Fruit fly (Drosophila melanogaster) whole organism, embryonic: Measurements from ENCODE around the gene Ing3.

Source experiments
- Adf1 ChIP-seq: fragments of 200-800 bp; sonication (Bioruptor generic); IDR thresholded peaks from 2 replicates; pipeline ENCODE4 v1.3.6; 2022; ENCODE audit warnings: missing biosample characterization, missing genetic modification characterization
- Atf6 ChIP-seq: fragments of 200-800 bp; sonication (Bioruptor generic); IDR thresholded peaks from 2 replicates; pipeline ENCODE4 v1.3.6; 2022; ENCODE audit warnings: missing biosample characterization, missing genetic modification characterization
- Blimp-1 ChIP-seq: fragments of 200-800 bp; sonication (Bioruptor generic); optimal IDR thresholded peaks from 3 replicates; lab custom pipeline; 2018; ENCODE audit warnings: missing biosample characterization, missing genetic modification characterization, mild to moderate bottlenecking, moderate library complexity, missing genetic modification reagents
- C15 ChIP-seq: fragments of 200-800 bp; sonication (Bioruptor generic); IDR thresholded peaks from 3 replicates; pipeline ENCODE4 v1.3.6; 2022; ENCODE audit warnings: missing biosample characterization, missing genetic modification characterization
- CG1024 ChIP-seq: fragments of 200-800 bp; sonication (Bioruptor generic); IDR thresholded peaks from 2 replicates; pipeline ENCODE4 v1.3.6; 2022; ENCODE audit warnings: missing biosample characterization, missing genetic modification characterization
- CG10321 ChIP-seq: fragments of 200-800 bp; sonication (Bioruptor generic); IDR thresholded peaks from 2 replicates; pipeline ENCODE4 v1.3.6; 2022; ENCODE audit warnings: missing biosample characterization, missing genetic modification characterization
- CG11696 ChIP-seq: fragments of 200-800 bp; sonication (Bioruptor generic); IDR thresholded peaks from 2 replicates; pipeline ENCODE4 v1.3.6; 2022; ENCODE audit warnings: missing biosample characterization, missing genetic modification characterization
- CG12071 ChIP-seq: fragments of 200-800 bp; sonication (Bioruptor generic); optimal IDR thresholded peaks from 3 replicates; lab custom pipeline; 2018; ENCODE audit warnings: missing biosample characterization, mild to moderate bottlenecking, missing genetic modification characterization
- CG1233 ChIP-seq: fragments of 200-800 bp; sonication (Bioruptor generic); optimal IDR thresholded peaks from 4 replicates; lab custom pipeline; 2018; ENCODE audit warnings: missing biosample characterization, mild to moderate bottlenecking, missing genetic modification characterization
- CG12769 ChIP-seq: fragments of 200-800 bp; sonication (Bioruptor generic); optimal IDR thresholded peaks from 2 replicates; lab custom pipeline; 2019; ENCODE audit warnings: missing biosample characterization, mild to moderate bottlenecking, missing genetic modification characterization, moderate library complexity
- CG13123 ChIP-seq: fragments of 200-800 bp; sonication (Bioruptor generic); optimal IDR thresholded peaks from 2 replicates; lab custom pipeline; 2016; ENCODE audit warnings: missing biosample characterization, missing genetic modification characterization
- CG15601 ChIP-seq: fragments of 200-800 bp; sonication (Bioruptor generic); optimal IDR thresholded peaks from 3 replicates; lab custom pipeline; 2019; ENCODE audit warnings: missing biosample characterization, mild to moderate bottlenecking, missing genetic modification characterization, moderate library complexity
- CG17186 ChIP-seq: fragments of 200-800 bp; sonication (Bioruptor generic); optimal IDR thresholded peaks from 3 replicates; lab custom pipeline; 2017; ENCODE audit warnings: missing biosample characterization, missing genetic modification reagents, missing genetic modification characterization
- CG17359 ChIP-seq: fragments of 200-800 bp; sonication (Bioruptor generic); optimal IDR thresholded peaks from 3 replicates; lab custom pipeline; 2018; ENCODE audit warnings: missing biosample characterization, mild to moderate bottlenecking, missing genetic modification characterization, moderate library complexity
- CG17912 ChIP-seq: fragments of 200-800 bp; sonication (Bioruptor generic); optimal IDR thresholded peaks from 2 replicates; lab custom pipeline; 2018; ENCODE audit warnings: missing biosample characterization, mild to moderate bottlenecking, missing genetic modification characterization
- CG30431 ChIP-seq: fragments of 200-800 bp; sonication (Bioruptor generic); optimal IDR thresholded peaks from 2 replicates; lab custom pipeline; 2017; ENCODE audit warnings: missing biosample characterization, missing genetic modification characterization
- CG3163 ChIP-seq: fragments of 200-800 bp; sonication (Bioruptor generic); optimal IDR thresholded peaks from 3 replicates; lab custom pipeline; 2016; ENCODE audit warnings: missing biosample characterization, missing genetic modification characterization
- CG33213 ChIP-seq: fragments of 200-800 bp; sonication (Bioruptor generic); optimal IDR thresholded peaks from 3 replicates; lab custom pipeline; 2016; ENCODE audit warnings: missing biosample characterization, missing genetic modification characterization
- CG4328 ChIP-seq: fragments of 200-800 bp; sonication (Bioruptor generic); optimal IDR thresholded peaks from 3 replicates; lab custom pipeline; 2017; ENCODE audit warnings: missing biosample characterization, missing genetic modification reagents, missing genetic modification characterization
- CG4707 ChIP-seq: fragments of 200-800 bp; sonication (Bioruptor generic); optimal IDR thresholded peaks from 2 replicates; lab custom pipeline; 2018; ENCODE audit warnings: missing biosample characterization, mild to moderate bottlenecking, missing genetic modification characterization, moderate library complexity
- CG5180 ChIP-seq: fragments of 200-800 bp; sonication (Bioruptor generic); optimal IDR thresholded peaks from 3 replicates; lab custom pipeline; 2017; ENCODE audit warnings: missing biosample characterization, missing genetic modification characterization, mild to moderate bottlenecking, moderate library complexity, missing genetic modification reagents
- CG7839 ChIP-seq: fragments of 200-800 bp; sonication (Bioruptor generic); optimal IDR thresholded peaks from 3 replicates; lab custom pipeline; 2018; ENCODE audit warnings: missing biosample characterization, mild to moderate bottlenecking, missing genetic modification characterization, moderate library complexity
- CG8089 ChIP-seq: fragments of 200-800 bp; sonication (Bioruptor generic); optimal IDR thresholded peaks from 3 replicates; lab custom pipeline; 2016; ENCODE audit warnings: missing biosample characterization, missing genetic modification characterization
- CG9797 ChIP-seq: fragments of 200-800 bp; sonication (Bioruptor generic); optimal IDR thresholded peaks from 3 replicates; lab custom pipeline; 2018; ENCODE audit warnings: missing biosample characterization, mild to moderate bottlenecking, missing genetic modification characterization
- Dad ChIP-seq: fragments of 200-800 bp; sonication (Bioruptor generic); optimal IDR thresholded peaks from 3 replicates; lab custom pipeline; 2016; ENCODE audit warnings: missing biosample characterization, missing genetic modification characterization
- Dek ChIP-seq: fragments of 200-800 bp; sonication (Bioruptor generic); optimal IDR thresholded peaks from 3 replicates; lab custom pipeline; 2019; ENCODE audit warnings: missing biosample characterization, mild to moderate bottlenecking, missing genetic modification characterization, moderate library complexity
- E2f1 ChIP-seq: fragments of 200-800 bp; sonication (Bioruptor generic); IDR thresholded peaks from 2 replicates; pipeline ENCODE4 v1.3.6; 2022; ENCODE audit warnings: missing biosample characterization, missing genetic modification characterization
- HmgZ ChIP-seq: fragments of 200-800 bp; sonication (Bioruptor generic); optimal IDR thresholded peaks from 2 replicates; lab custom pipeline; 2018; ENCODE audit warnings: missing biosample characterization, mild to moderate bottlenecking, missing genetic modification characterization
- Hmr ChIP-seq: fragments of 200-800 bp; sonication (Bioruptor generic); optimal IDR thresholded peaks from 3 replicates; lab custom pipeline; 2017; ENCODE audit warnings: mild to moderate bottlenecking, missing biosample characterization, missing genetic modification reagents, missing genetic modification characterization
- Lpt ChIP-seq: fragments of >200 bp; optimal IDR thresholded peaks from 2 replicates; lab custom pipeline; 2018; ENCODE audit warnings: missing biosample characterization, missing genetic modification characterization
- MBD-R2 ChIP-seq: fragments of 200-800 bp; sonication (Bioruptor generic); IDR thresholded peaks from 2 replicates; pipeline ENCODE4 v1.3.6; 2022; ENCODE audit warnings: missing biosample characterization, missing genetic modification characterization
- MESR4 ChIP-seq: fragments of 200-800 bp; sonication (Bioruptor generic); optimal IDR thresholded peaks from 2 replicates; lab custom pipeline; 2018; ENCODE audit warnings: missing biosample characterization, mild to moderate bottlenecking, missing genetic modification characterization, moderate library complexity
- NC2β ChIP-seq: fragments of 200-800 bp; sonication (Bioruptor generic); optimal IDR thresholded peaks from 2 replicates; lab custom pipeline; 2016; ENCODE audit warnings: missing biosample characterization, missing genetic modification characterization
- NFAT ChIP-seq: fragments of 200-800 bp; sonication (Bioruptor generic); IDR thresholded peaks from 2 replicates; pipeline ENCODE4 v1.3.6; 2022; ENCODE audit warnings: missing biosample characterization, missing genetic modification characterization
- PHDP ChIP-seq: fragments of 200-800 bp; sonication (Bioruptor generic); optimal IDR thresholded peaks from 3 replicates; lab custom pipeline; 2018; ENCODE audit warnings: missing biosample characterization, mild to moderate bottlenecking, missing genetic modification characterization, moderate library complexity
- Side ChIP-seq: fragments of 200-800 bp; sonication (Bioruptor generic); optimal IDR thresholded peaks from 2 replicates; lab custom pipeline; 2016; ENCODE audit warnings: missing biosample characterization, missing genetic modification characterization
- Sox100B ChIP-seq: fragments of 200-800 bp; sonication (Bioruptor generic); optimal IDR thresholded peaks from 3 replicates; lab custom pipeline; 2018; ENCODE audit warnings: missing biosample characterization, mild to moderate bottlenecking, missing genetic modification characterization
- Xbp1 ChIP-seq: fragments of 200-800 bp; sonication (Bioruptor generic); optimal IDR thresholded peaks from 3 replicates; lab custom pipeline; 2016; ENCODE audit warnings: missing biosample characterization, mild to moderate bottlenecking, missing genetic modification characterization
- btn ChIP-seq: fragments of 200-800 bp; sonication (Bioruptor generic); optimal IDR thresholded peaks from 2 replicates; lab custom pipeline; 2016; ENCODE audit warnings: missing biosample characterization, missing genetic modification characterization
- cg ChIP-seq: fragments of 200-800 bp; sonication (Bioruptor generic); optimal IDR thresholded peaks from 3 replicates; lab custom pipeline; 2019; ENCODE audit warnings: missing biosample characterization, mild to moderate bottlenecking, missing genetic modification characterization, moderate library complexity
- corto ChIP-seq: fragments of 200-800 bp; sonication (Bioruptor generic); optimal IDR thresholded peaks from 2 replicates; lab custom pipeline; 2016; ENCODE audit warnings: missing biosample characterization, mild to moderate bottlenecking, missing genetic modification characterization, moderate library complexity
- fru ChIP-seq: fragments of >200 bp; optimal IDR thresholded peaks from 2 replicates; lab custom pipeline; 2017
- fu2 ChIP-seq: fragments of 200-800 bp; sonication (Bioruptor generic); optimal IDR thresholded peaks from 2 replicates; lab custom pipeline; 2016; ENCODE audit warnings: missing biosample characterization, missing genetic modification characterization
- grn ChIP-seq: fragments of 200-800 bp; sonication (Bioruptor generic); optimal IDR thresholded peaks from 3 replicates; lab custom pipeline; 2017; ENCODE audit warnings: missing biosample characterization, missing genetic modification characterization
- hth ChIP-seq: fragments of >200 bp; optimal IDR thresholded peaks from 2 replicates; lab custom pipeline; 2017; ENCODE audit warnings: inconsistent platforms
- kay ChIP-seq: fragments of 200-800 bp; sonication (Bioruptor generic); optimal IDR thresholded peaks from 2 replicates; lab custom pipeline; 2016; ENCODE audit warnings: missing biosample characterization, missing genetic modification characterization
- repo ChIP-seq: fragments of 200-800 bp; sonication (Bioruptor generic); optimal IDR thresholded peaks from 2 replicates; lab custom pipeline; 2016; ENCODE audit warnings: missing biosample characterization, missing genetic modification characterization
- sens-2 ChIP-seq: fragments of 200-800 bp; sonication (Bioruptor generic); IDR thresholded peaks from 2 replicates; pipeline ENCODE4 v1.3.6; 2022; ENCODE audit warnings: missing biosample characterization, missing genetic modification characterization
- sob ChIP-seq: fragments of 200-800 bp; sonication (Bioruptor generic); IDR thresholded peaks from 2 replicates; pipeline ENCODE4 v1.3.6; 2022; ENCODE audit warnings: missing biosample characterization, missing genetic modification characterization
- stc ChIP-seq: fragments of 200-800 bp; sonication (Bioruptor generic); IDR thresholded peaks from 2 replicates; pipeline ENCODE4 v1.3.6; 2022; ENCODE audit warnings: missing biosample characterization, missing genetic modification characterization
- tin ChIP-seq: fragments of 200-800 bp; sonication (Bioruptor generic); optimal IDR thresholded peaks from 3 replicates; lab custom pipeline; 2016; ENCODE audit warnings: missing biosample characterization, missing genetic modification characterization
- wdn ChIP-seq: fragments of 200-800 bp; sonication (Bioruptor generic); IDR thresholded peaks from 2 replicates; pipeline ENCODE4 v1.3.6; 2022; ENCODE audit warnings: missing biosample characterization, missing genetic modification characterization
- yki ChIP-seq: fragments of >200 bp; optimal IDR thresholded peaks from 3 replicates; lab custom pipeline; 2018
- z ChIP-seq: fragments of 200-800 bp; sonication (Bioruptor generic); IDR thresholded peaks from 3 replicates; pipeline ENCODE4 v1.3.6; 2022; ENCODE audit warnings: missing biosample characterization, missing genetic modification characterization

Ing3 gene

DNA sequence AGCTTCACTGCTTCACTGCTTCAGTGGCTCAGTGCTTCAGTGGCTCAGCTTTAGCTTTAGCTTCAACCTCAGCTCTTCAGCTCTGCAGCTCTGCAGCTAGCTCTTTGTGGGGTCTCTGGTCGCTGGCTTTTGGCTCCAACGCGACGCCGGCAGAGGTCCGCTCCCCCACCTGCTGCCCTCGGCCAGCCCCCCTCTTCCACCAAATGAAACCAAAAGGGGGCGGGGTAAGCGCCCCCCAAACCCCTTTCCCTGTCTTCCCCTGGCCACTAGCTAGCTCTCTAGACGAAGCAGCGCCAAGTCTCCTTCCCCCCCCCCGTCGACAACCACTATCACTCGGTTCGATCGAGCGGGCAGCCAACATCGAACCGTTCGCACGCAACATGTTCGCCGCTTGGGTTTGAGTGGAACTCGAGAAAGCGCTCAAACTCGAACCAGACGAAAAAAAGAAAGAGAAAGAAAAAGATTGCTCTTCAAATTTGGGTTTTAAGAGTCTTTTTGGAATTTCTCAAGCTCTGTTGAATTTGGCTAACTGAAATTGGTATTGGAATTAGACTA, 40.1 kb upstream of the Ing3 start, which contains the start of gene Cyp18a1 (continued):
- TF ChIP-seq PHDP (tag; lab: Kevin White, UChicago) (no peak), Side (GFP tag; lab: Kevin White, UChicago) (no peak), C15 (GFP tag; lab: Robert Waterston, UW) (no peak), CG12769 (tag; lab: Kevin White, UChicago) (peak; percentile 12), Sox100B (GFP tag; lab: Kevin White, UChicago) (no peak), CG3163 (GFP tag; lab: Kevin White, UChicago) (peak; percentile 38), CG4707 (no peak), CG5180 (GFP tag; lab: Kevin White, UChicago) (peak; percentile 99), CG12071 (GFP tag; lab: Kevin White, UChicago) (no peak), Atf6 (no peak), MBD-R2 (no peak), CG1024 (no peak), sens-2 (no peak), repo (no peak), CG15601 (tag; lab: Kevin White, UChicago) (no peak), NFAT (GFP tag; lab: Robert Waterston, UW) (no peak), CG9797 (GFP tag; lab: Kevin White, UChicago) (no peak), wdn (GFP tag; lab: Robert Waterston, UW) (no peak), cg (GFP tag; lab: Kevin White, UChicago) (no peak), btn (GFP tag; lab: Kevin White, UChicago) (no peak), grn (GFP tag; lab: Kevin White, UChicago) (no peak), HmgZ (no peak), yki (no peak), hth (lab: Kevin White, UChicago) (no peak), CG17912 (GFP tag; lab: Kevin White, UChicago) (no peak), CG30431 (GFP tag; lab: Kevin White, UChicago) (no peak), Blimp-1 (peak; percentile 36), CG10321 (no peak), E2f1 (GFP tag; lab: Robert Waterston, UW) (no peak), MESR4 (GFP tag; lab: Kevin White, UChicago) (no peak), z (GFP tag; lab: Robert Waterston, UW) (peak; percentile 94), CG8089 (GFP tag; lab: Kevin White, UChicago) (no peak), tin (GFP tag; lab: Kevin White, UChicago) (no peak), CG17359 (no peak), Adf1 (peak; percentile 82), sob (GFP tag; lab: Robert Waterston, UW) (no peak), CG11696 (GFP tag; lab: Robert Waterston, UW) (no peak), CG4328 (GFP tag; lab: Kevin White, UChicago) (no peak), corto (GFP tag; lab: Kevin White, UChicago) (no peak)

dm6 chrX:18685726-18686125, 32.8 kb upstream of the Ing3 start, which contains the start of gene phtm:
Gene phtm, plus strand, starts transcription at chrX:18685766.
- TF ChIP-seq kay (GFP tag; lab: Kevin White, UChicago) (no peak), fru (lab: Kevin White, UChicago) (no peak), stc (GFP tag; lab: Robert Waterston, UW) (no peak), CG33213 (GFP tag; lab: Kevin White, UChicago) (no peak), Hmr (GFP tag; lab: Kevin White, UChicago) (no peak), Lpt (GFP tag; lab: Kevin White, UChicago) (no peak), NC2β (no peak), sob (GFP tag; lab: Robert Waterston, UW) (no peak), Dek (tag; lab: Kevin White, UChicago) (no peak), Dad (GFP tag; lab: Kevin White, UChicago) (no peak), CG13123 (GFP tag; lab: Kevin White, UChicago) (no peak), CG1233 (GFP tag; lab: Kevin White, UChicago) (no peak), CG7839 (tag; lab: Kevin White, UChicago) (no peak), fu2 (GFP tag; lab: Kevin White, UChicago) (no peak), CG17186 (no peak), Xbp1 (GFP tag; lab: Kevin White, UChicago) (no peak)
